Worm (Caenorhabditis elegans) whole organism, L4 larva: ENCODE measurements around the gene col-101.

Source experiments
- D1046.2 ChIP-seq: fragments of 200-800 bp; sonication (Bioruptor generic); IDR thresholded peaks from 2 replicates; pipeline ENCODE4 v1.3.6; 2022; ENCODE audit warnings: missing genetic modification characterization, missing compliant biosample characterization
- T20F7.1 ChIP-seq: fragments of 200-800 bp; sonication (Bioruptor generic); optimal IDR thresholded peaks from 2 replicates; lab custom pipeline; 2018; ENCODE audit warnings: mild to moderate bottlenecking, missing genetic modification characterization, missing compliant biosample characterization
- Y5F2A.4 ChIP-seq: fragments of 200-800 bp; sonication (Bioruptor generic); optimal IDR thresholded peaks from 2 replicates; lab custom pipeline; 2018; ENCODE audit warnings: mild to moderate bottlenecking, missing genetic modification characterization, missing compliant biosample characterization
- ZK546.5 ChIP-seq, 2 experiments: sonication (generic microtip); optimal IDR thresholded peaks; 2 replicates each; lab custom pipeline; 2017; ENCODE audit warnings: missing biosample characterization in 2 of 2, missing genetic modification characterization in 2 of 2
- aha-1 ChIP-seq: fragments of 150-350 bp; peaks from one replicate; lab custom pipeline; 2014; ENCODE audit warnings: missing biosample characterization, missing genetic modification characterization
- arid-1 ChIP-seq: fragments of 200-800 bp; sonication (Bioruptor generic); conservative IDR thresholded peaks from 2 replicates; pipeline ENCODE4 v1.3.6; 2022; ENCODE audit warnings: missing genetic modification reagents, missing genetic modification characterization, missing compliant biosample characterization
- ceh-28 ChIP-seq: fragments of 150-350 bp; optimal IDR thresholded peaks from 2 replicates; lab custom pipeline; 2014; ENCODE audit warnings: missing biosample characterization, missing genetic modification reagents, missing genetic modification characterization
- ceh-32 ChIP-seq: sonication (generic microtip); optimal IDR thresholded peaks from 2 replicates; lab custom pipeline; 2016; ENCODE audit warnings: mild to moderate bottlenecking, missing genetic modification characterization, missing compliant biosample characterization; ENCODE audit not compliant: poor library complexity
- daf-16 ChIP-seq, 3 experiments: sonication (generic microtip); optimal IDR thresholded peaks; 2 replicates each; lab custom pipeline; 2016 to 2017; ENCODE audit warnings: missing genetic modification characterization in 3 of 3, missing genetic modification reagents in 3 of 3, mild to moderate bottlenecking in 2 of 3, missing compliant biosample characterization in 2 of 3, missing biosample characterization in 1 of 3, moderate library complexity in 1 of 3
- dmd-6 ChIP-seq: fragments of 200-800 bp; sonication (Bioruptor generic); IDR thresholded peaks from 2 replicates; pipeline ENCODE4 v1.3.6; 2022; ENCODE audit warnings: missing genetic modification reagents, missing genetic modification characterization, missing compliant biosample characterization
- duxl-1 ChIP-seq: sonication (generic microtip); optimal IDR thresholded peaks from 2 replicates; lab custom pipeline; 2016; ENCODE audit warnings: mild to moderate bottlenecking, missing genetic modification characterization, moderate library complexity, missing compliant biosample characterization; ENCODE audit not compliant: poor library complexity
- dve-1 ChIP-seq: sonication (generic microtip); optimal IDR thresholded peaks from 2 replicates; lab custom pipeline; 2017; ENCODE audit warnings: antibody characterized with exemption, mild to moderate bottlenecking, missing genetic modification characterization, missing compliant biosample characterization; ENCODE audit not compliant: insufficient read depth
- fkh-10 ChIP-seq: fragments of 150-350 bp; optimal IDR thresholded peaks from 2 replicates; lab custom pipeline; 2014; ENCODE audit warnings: missing biosample characterization, missing genetic modification reagents, missing genetic modification characterization
- hlh-11 ChIP-seq: fragments of 200-800 bp; sonication (Bioruptor generic); optimal IDR thresholded peaks from 2 replicates; lab custom pipeline; 2018; ENCODE audit warnings: mild to moderate bottlenecking, missing genetic modification characterization, missing compliant biosample characterization
- hlh-30 ChIP-seq: sonication (generic microtip); optimal IDR thresholded peaks from 2 replicates; lab custom pipeline; 2017; ENCODE audit warnings: antibody characterized with exemption, mild to moderate bottlenecking, missing genetic modification characterization, missing compliant biosample characterization; ENCODE audit not compliant: insufficient read depth
- hmg-1.1 ChIP-seq: fragments of 200-800 bp; sonication (Bioruptor generic); IDR thresholded peaks from 2 replicates; pipeline ENCODE4 v1.3.6; 2022; ENCODE audit warnings: missing genetic modification reagents, missing genetic modification characterization, missing compliant biosample characterization
- lim-7 ChIP-seq: fragments of 200-800 bp; sonication (Bioruptor generic); IDR thresholded peaks from 2 replicates; pipeline ENCODE4 v1.3.6; 2022; ENCODE audit warnings: missing genetic modification characterization, missing compliant biosample characterization
- lin-13 ChIP-seq: fragments of 150-350 bp; optimal IDR thresholded peaks from 2 replicates; lab custom pipeline; 2014; ENCODE audit warnings: missing biosample characterization, missing genetic modification reagents, missing genetic modification characterization
- lin-39 ChIP-seq: fragments of 150-350 bp; optimal IDR thresholded peaks from 2 replicates; lab custom pipeline; 2014; ENCODE audit warnings: missing biosample characterization, missing genetic modification reagents, missing genetic modification characterization
- mdl-1 ChIP-seq, 2 experiments: fragments of 150-350 bp in 1 of 2; sonication (generic microtip) in 1 of 2; optimal IDR thresholded peaks; 2 replicates each; lab custom pipeline; 2014 to 2017; ENCODE audit warnings: missing biosample characterization in 2 of 2, missing genetic modification characterization in 2 of 2
- mxl-3 ChIP-seq: fragments of 200-800 bp; sonication (Bioruptor generic); optimal IDR thresholded peaks from 2 replicates; lab custom pipeline; 2018; ENCODE audit warnings: mild to moderate bottlenecking, missing genetic modification characterization, missing compliant biosample characterization
- nhr-10 ChIP-seq: fragments of 150-350 bp; optimal IDR thresholded peaks from 2 replicates; lab custom pipeline; 2014; ENCODE audit warnings: missing biosample characterization, missing genetic modification characterization
- nhr-25 ChIP-seq: sonication (generic microtip); optimal IDR thresholded peaks from 2 replicates; lab custom pipeline; 2017; ENCODE audit warnings: missing genetic modification characterization, mild to moderate bottlenecking, missing compliant biosample characterization, antibody characterized with exemption, moderate library complexity, borderline replicate concordance; ENCODE audit not compliant: insufficient read depth
- nhr-28 ChIP-seq: fragments of 150-350 bp; optimal IDR thresholded peaks from 2 replicates; lab custom pipeline; 2014; ENCODE audit warnings: missing biosample characterization, missing genetic modification characterization
- nhr-48 ChIP-seq: sonication (generic microtip); optimal IDR thresholded peaks from 2 replicates; lab custom pipeline; 2016; ENCODE audit warnings: mild to moderate bottlenecking, missing genetic modification characterization, missing compliant biosample characterization
- nhr-77 ChIP-seq: fragments of 150-350 bp; optimal IDR thresholded peaks from 2 replicates; lab custom pipeline; 2014; ENCODE audit warnings: missing biosample characterization, missing genetic modification characterization
- php-3 ChIP-seq: fragments of 200-800 bp; sonication (Bioruptor generic); IDR thresholded peaks from 2 replicates; pipeline ENCODE4 v1.3.6; 2022; ENCODE audit warnings: missing genetic modification reagents, missing genetic modification characterization, missing compliant biosample characterization
- pqm-1 ChIP-seq: sonication (generic microtip); optimal IDR thresholded peaks from 2 replicates; lab custom pipeline; 2017; ENCODE audit warnings: missing biosample characterization, missing genetic modification characterization
- rbr-2 ChIP-seq: sonication (generic microtip); optimal IDR thresholded peaks from 2 replicates; lab custom pipeline; 2016; ENCODE audit warnings: missing genotype, missing genetic modification characterization, missing compliant biosample characterization
- snpc-4 ChIP-seq: fragments of 150-350 bp; optimal IDR thresholded peaks from 2 replicates; lab custom pipeline; 2014; ENCODE audit warnings: missing biosample characterization, missing genetic modification characterization
- unc-130 ChIP-seq: sonication (generic microtip); optimal IDR thresholded peaks from 2 replicates; lab custom pipeline; 2016; ENCODE audit warnings: missing genetic modification reagents, missing genetic modification characterization, missing compliant biosample characterization
- unc-62 ChIP-seq, 3 experiments: fragments of 150-350 bp in 1 of 3; sonication (generic microtip); optimal IDR thresholded peaks in 2 of 3; peaks in 1 of 3; 1 replicate in 1 of 3; 2 replicates in 2 of 3; lab custom pipeline; 2014 to 2017; ENCODE audit warnings: missing biosample characterization in 3 of 3, missing genetic modification characterization in 3 of 3, missing genetic modification reagents in 3 of 3, missing genotype in 1 of 3
- vab-7 ChIP-seq: fragments of 200-800 bp; sonication (Bioruptor generic); IDR thresholded peaks from 2 replicates; pipeline ENCODE4 v1.3.6; 2022; ENCODE audit warnings: missing genetic modification reagents, missing genetic modification characterization, missing compliant biosample characterization

The col-101 gene

ce11 chrIV:322497-322896, 4.3 kb downstream of the col-101 start, which contains the start of gene grl-26 (continued):
- TF ChIP-seq hlh-11 (tag; lab: Kevin White, UChicago), result peak; percentile 62
- no peak for TF ChIP-seq unc-62 (GFP tag; optimal IDR thresholded peaks at IDR 0.05 in 1 of 2; lab: Kevin White, UChicago)
- no peak for TF ChIP-seq unc-62 (tag; optimal IDR thresholded peaks at IDR 0.05; lab: Kevin White, UChicago)
- TF ChIP-seq fkh-10 (GFP tag; lab: Kevin White, UChicago), result no peak
- peak; percentile 69 for TF ChIP-seq unc-130 (GFP tag; lab: Kevin White, UChicago)
- peak; percentile 94 for TF ChIP-seq vab-7 (GFP tag; lab: Robert Waterston, UW)
- TF ChIP-seq nhr-28 (tag; lab: Kevin White, UChicago), result peak; percentile 38
- no peak for TF ChIP-seq nhr-25
- no peak for TF ChIP-seq ceh-32
- TF ChIP-seq rbr-2 (tag; lab: Kevin White, UChicago), result peak; percentile 61
- peak in 1 of 2 experiments; percentile 75 for TF ChIP-seq mdl-1 (tag; optimal IDR thresholded peaks at IDR 0.05; lab: Kevin White, UChicago)
- TF ChIP-seq ZK546.5 (tag; optimal IDR thresholded peaks at IDR 0.05; lab: Kevin White, UChicago), result no peak
- TF ChIP-seq duxl-1, result peak; percentile 77
- TF ChIP-seq ceh-28 (tag; lab: Kevin White, UChicago), result no peak
- TF ChIP-seq aha-1 (tag; lab: Kevin White, UChicago), result peak; percentile 92
- peak; percentile 24 for TF ChIP-seq Y5F2A.4 (GFP tag; lab: Kevin White, UChicago)
- TF ChIP-seq hmg-1.1 (GFP tag; lab: Robert Waterston, UW), result peak; percentile 84

ce11 chrIV:320380-320779, 6.4 kb downstream of the col-101 start, which contains the start of gene dsc-4:
TSS of gene dsc-4 (minus strand) at chrIV:320544.
- TF ChIP-seq nhr-10 (tag; lab: Kevin White, UChicago), result no peak
- no peak for TF ChIP-seq nhr-77
- no peak for TF ChIP-seq arid-1 (GFP tag; lab: Robert Waterston, UW)
- TF ChIP-seq lin-39, result no peak
- no peak for TF ChIP-seq lim-7 (GFP tag; lab: Robert Waterston, UW)
- no peak for TF ChIP-seq daf-16 (GFP tag; optimal IDR thresholded peaks at IDR 0.05; lab: Kevin White, UChicago)
- TF ChIP-seq daf-16 (tag; optimal IDR thresholded peaks at IDR 0.05; lab: Kevin White, UChicago), result peak; percentile 60
- TF ChIP-seq dve-1 (tag; lab: Kevin White, UChicago), result peak; percentile 24
- TF ChIP-seq D1046.2 (GFP tag; lab: Robert Waterston, UW), result no peak
- peak; percentile 26; the same call in 1 of the 2 replicates for TF ChIP-seq dmd-6 (GFP tag; lab: Robert Waterston, UW)
- no peak for TF ChIP-seq mxl-3 (GFP tag; lab: Kevin White, UChicago)
- peak; percentile 79 for TF ChIP-seq pqm-1
- TF ChIP-seq nhr-28 (tag; lab: Kevin White, UChicago), result peak; percentile 46
- no peak for TF ChIP-seq php-3 (GFP tag; lab: Robert Waterston, UW)
- TF ChIP-seq, all 104 proteins: peak for 5

ce11 chrIV:319654-320053, 7.2 kb downstream of the col-101 start:
- no peak for TF ChIP-seq T20F7.1 (GFP tag; lab: Kevin White, UChicago)
- no peak for TF ChIP-seq daf-16 (GFP tag; optimal IDR thresholded peaks at IDR 0.05; lab: Kevin White, UChicago)
- peak; percentile 90 for TF ChIP-seq daf-16 (tag; optimal IDR thresholded peaks at IDR 0.05; lab: Kevin White, UChicago)
- no peak for TF ChIP-seq lin-13
- TF ChIP-seq dve-1 (tag; lab: Kevin White, UChicago), result peak; percentile 0
- TF ChIP-seq, all 104 proteins: peak for 2

ce11 chrIV:314475-314874, 12.3 kb downstream of the col-101 start:
- TF ChIP-seq unc-62 (GFP tag; optimal IDR thresholded peaks at IDR 0.05 in 1 of 2; lab: Kevin White, UChicago), result peak in 1 of 2 experiments; percentile 15
- no peak for TF ChIP-seq unc-62 (tag; optimal IDR thresholded peaks at IDR 0.05; lab: Kevin White, UChicago)
- no peak for TF ChIP-seq nhr-48 (tag; lab: Kevin White, UChicago)
- TF ChIP-seq, all 104 proteins: peak for 1

- TF ChIP-seq snpc-4 (tag; lab: Kevin White, UChicago) (no peak), hlh-30 (tag; lab: Kevin White, UChicago) (no peak)
Observed at ce11 chrIV:313615-314014, 13.2 kb downstream of the col-101 start, which contains the start of gene snai-1. TSS of gene snai-1 (minus strand) at chrIV:313715.
